Worm (Caenorhabditis elegans): ENCODE results near the gene math-8.

- TF ChIP-seq ama-1 (optimal IDR thresholded peaks at IDR 0.05) (no peak), pes-1 (GFP tag; IDR thresholded peaks at IDR 0.05) (no peak), flt-1 (GFP tag; IDR thresholded peaks at IDR 0.05) (no peak), tra-4 (tag; optimal IDR thresholded peaks at IDR 0.05) (no peak), tbx-11 (GFP tag; IDR thresholded peaks at IDR 0.05) (no peak), hmg-4 (GFP tag; optimal IDR thresholded peaks at IDR 0.05) (no peak), ceh-13 (GFP tag; optimal IDR thresholded peaks at IDR 0.05) (no peak), scrt-1 (GFP tag; IDR thresholded peaks at IDR 0.05) (no peak), ets-7 (tag; optimal IDR thresholded peaks at IDR 0.05) (no peak), tbx-37 (GFP tag; conservative IDR thresholded peaks at IDR 0.05) (no peak)
These were observed 38.7 kb downstream of the math-8 start, which contains the start of gene fbxb-96 for ce11 chrII:1850299-1850698.

Measured in whole organism, early embryonic.